Worm (Caenorhabditis elegans) whole organism, L1 larva: ENCODE data around the gene T05C1.5.

ENCODE experiments used
- C04F5.9 ChIP-seq: sonication (generic microtip); optimal IDR thresholded peaks from 2 replicates; lab custom pipeline; 2016; ENCODE audit warnings: missing genetic modification characterization, missing compliant biosample characterization
- Y116A8C.19 ChIP-seq: sonication (generic microtip); optimal IDR thresholded peaks from 2 replicates; lab custom pipeline; 2016; ENCODE audit warnings: missing compliant biosample characterization, missing genetic modification characterization, borderline replicate concordance
- blmp-1 ChIP-seq: fragments of 150-350 bp; optimal IDR thresholded peaks from 2 replicates; lab custom pipeline; 2014; ENCODE audit warnings: missing biosample characterization, missing genetic modification characterization
- ceh-63 ChIP-seq: fragments of 200-800 bp; sonication (Bioruptor generic); optimal IDR thresholded peaks from 2 replicates; lab custom pipeline; 2018; ENCODE audit warnings: mild to moderate bottlenecking, missing genetic modification characterization, missing compliant biosample characterization
- ceh-88 ChIP-seq: fragments of 200-800 bp; sonication (Bioruptor generic); IDR thresholded peaks from 2 replicates; pipeline ENCODE4 v1.3.6; 2022; ENCODE audit warnings: missing genetic modification characterization, missing compliant biosample characterization
- dsc-1 ChIP-seq: sonication (generic microtip); optimal IDR thresholded peaks from 2 replicates; lab custom pipeline; 2016; ENCODE audit warnings: mild to moderate bottlenecking, missing genetic modification characterization, missing compliant biosample characterization
- elt-2 ChIP-seq: sonication (generic microtip); optimal IDR thresholded peaks from 2 replicates; lab custom pipeline; 2016; ENCODE audit warnings: missing genetic modification characterization, mild to moderate bottlenecking, inconsistent platforms, missing compliant biosample characterization, missing genetic modification reagents
- elt-3 ChIP-seq, 6 experiments: fragments of 150-350 bp in 1 of 6; sonication (generic microtip); optimal IDR thresholded peaks; 2 replicates each; lab custom pipeline; 2017 to 2018; ENCODE audit warnings: missing biosample characterization in 6 of 6, missing genetic modification characterization in 6 of 6, inconsistent platforms in 1 of 6
- fkh-10 ChIP-seq: sonication (generic microtip); optimal IDR thresholded peaks from 2 replicates; lab custom pipeline; 2017; ENCODE audit warnings: missing biosample characterization, missing genetic modification reagents, missing genetic modification characterization
- fkh-8 ChIP-seq: sonication (generic microtip); optimal IDR thresholded peaks from 2 replicates; lab custom pipeline; 2016; ENCODE audit warnings: mild to moderate bottlenecking, missing genetic modification characterization, missing compliant biosample characterization
- grh-1 ChIP-seq: fragments of 200-800 bp; sonication (Bioruptor generic); IDR thresholded peaks from 2 replicates; pipeline ENCODE4 v1.3.6; 2022; ENCODE audit warnings: missing genetic modification reagents, missing genetic modification characterization, missing compliant biosample characterization
- hlh-17 ChIP-seq: fragments of 200-800 bp; sonication (Bioruptor generic); optimal IDR thresholded peaks from 2 replicates; lab custom pipeline; 2018; ENCODE audit warnings: missing genetic modification characterization, mild to moderate bottlenecking, missing compliant biosample characterization, moderate library complexity, borderline replicate concordance
- hpl-2 ChIP-seq: fragments of 150-350 bp; optimal IDR thresholded peaks from 2 replicates; lab custom pipeline; 2014; ENCODE audit warnings: missing biosample characterization, missing genetic modification reagents, missing genetic modification characterization
- irx-1 ChIP-seq: sonication (generic microtip); optimal IDR thresholded peaks from 2 replicates; lab custom pipeline; 2016; ENCODE audit warnings: missing genetic modification characterization, missing compliant biosample characterization
- jun-1 ChIP-seq: fragments of 150-350 bp; optimal IDR thresholded peaks from 2 replicates; lab custom pipeline; 2014; ENCODE audit warnings: missing biosample characterization, missing genetic modification reagents, missing genetic modification characterization
- lin-39 ChIP-seq: fragments of 150-350 bp; optimal IDR thresholded peaks from 2 replicates; lab custom pipeline; 2014; ENCODE audit warnings: missing biosample characterization, missing genetic modification reagents, missing genetic modification characterization
- mdl-1 ChIP-seq, 2 experiments: fragments of 150-350 bp; optimal IDR thresholded peaks; 2 replicates each; lab custom pipeline; 2014 to 2017; ENCODE audit warnings: missing biosample characterization in 2 of 2, missing genetic modification characterization in 2 of 2, inconsistent platforms in 1 of 2
- nhr-12 ChIP-seq: sonication (generic microtip); optimal IDR thresholded peaks from 2 replicates; lab custom pipeline; 2017; ENCODE audit warnings: missing biosample characterization, missing genetic modification characterization
- nhr-20 ChIP-seq: sonication (generic microtip); optimal IDR thresholded peaks from 2 replicates; lab custom pipeline; 2016; ENCODE audit warnings: mild to moderate bottlenecking, missing genetic modification characterization, missing compliant biosample characterization
- nhr-237 ChIP-seq: fragments of 150-350 bp; optimal IDR thresholded peaks from 2 replicates; lab custom pipeline; 2014; ENCODE audit warnings: missing biosample characterization, missing genetic modification characterization
- nhr-76 ChIP-seq: sonication (generic microtip); optimal IDR thresholded peaks from 2 replicates; lab custom pipeline; 2017; ENCODE audit warnings: missing biosample characterization, missing genetic modification characterization
- nhr-84 ChIP-seq: sonication (generic microtip); optimal IDR thresholded peaks from 2 replicates; lab custom pipeline; 2017; ENCODE audit warnings: missing biosample characterization, missing genetic modification characterization
- nhr-85 ChIP-seq: sonication (generic microtip); peaks from one replicate; lab custom pipeline; 2016; ENCODE audit warnings: missing genetic modification characterization, inconsistent platforms, missing compliant biosample characterization
- nhr-90 ChIP-seq: sonication (generic microtip); optimal IDR thresholded peaks from 2 replicates; lab custom pipeline; 2016; ENCODE audit warnings: mild to moderate bottlenecking, missing genetic modification characterization, missing compliant biosample characterization; ENCODE audit not compliant: poor library complexity
- pax-3 ChIP-seq: fragments of 200-800 bp; sonication (Bioruptor generic); optimal IDR thresholded peaks from 2 replicates; lab custom pipeline; 2018; ENCODE audit warnings: mild to moderate bottlenecking, missing genetic modification characterization, moderate library complexity, missing compliant biosample characterization
- rnt-1 ChIP-seq: sonication (generic microtip); optimal IDR thresholded peaks from 2 replicates; lab custom pipeline; 2016; ENCODE audit warnings: mild to moderate bottlenecking, missing genetic modification characterization, moderate library complexity, missing compliant biosample characterization
- snu-23 ChIP-seq: sonication (generic microtip); optimal IDR thresholded peaks from 2 replicates; lab custom pipeline; 2016; ENCODE audit warnings: missing genetic modification characterization, missing compliant biosample characterization
- sox-4 ChIP-seq: sonication (generic microtip); optimal IDR thresholded peaks from 2 replicates; lab custom pipeline; 2016; ENCODE audit warnings: missing genetic modification characterization, missing compliant biosample characterization
- zag-1 ChIP-seq: fragments of 150-350 bp; optimal IDR thresholded peaks from 2 replicates; lab custom pipeline; 2014; ENCODE audit warnings: missing biosample characterization, missing genetic modification characterization
- zip-4 ChIP-seq: fragments of 200-800 bp; sonication (Bioruptor generic); optimal IDR thresholded peaks from 2 replicates; lab custom pipeline; 2018; ENCODE audit warnings: mild to moderate bottlenecking, missing genetic modification characterization, moderate library complexity, missing compliant biosample characterization
- ztf-11 ChIP-seq, 2 experiments: sonication (generic microtip); optimal IDR thresholded peaks; 2 replicates each; lab custom pipeline; 2016 to 2017; ENCODE audit warnings: missing genetic modification characterization in 2 of 2, missing biosample characterization in 1 of 2, missing compliant biosample characterization in 1 of 2
- ztf-4 ChIP-seq: fragments of 150-350 bp; optimal IDR thresholded peaks from 2 replicates; lab custom pipeline; 2014; ENCODE audit warnings: missing biosample characterization, missing genetic modification characterization

Gene T05C1.5

DNA sequence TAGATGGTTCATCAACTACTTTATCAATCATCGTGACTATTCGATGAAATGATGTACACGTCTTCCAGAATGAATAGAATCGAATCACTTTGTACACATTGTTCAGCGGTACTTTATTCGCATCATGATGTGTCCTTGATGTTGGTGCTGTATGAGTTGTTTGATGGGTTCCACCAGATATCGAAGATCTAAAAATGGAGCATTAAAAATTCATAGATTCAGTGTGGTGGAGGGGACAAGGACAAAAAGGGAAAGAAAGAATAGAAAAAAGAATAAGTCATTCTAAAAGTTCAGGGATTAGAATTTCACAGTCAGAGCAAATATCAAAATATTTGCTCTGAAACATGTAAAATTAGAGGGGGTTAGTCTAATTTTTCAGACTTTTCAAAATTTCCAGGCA is 45.8 kb downstream of the T05C1.5 start:
- no peak for TF ChIP-seq sox-4
- TF ChIP-seq nhr-76 (tag; lab: Kevin White, UChicago): no peak
- no peak for TF ChIP-seq nhr-237 (tag; lab: Kevin White, UChicago)
- no peak for TF ChIP-seq pax-3 (tag; lab: Kevin White, UChicago)
- TF ChIP-seq zag-1 (tag; lab: Kevin White, UChicago): no peak
- no peak for TF ChIP-seq dsc-1
- no peak for TF ChIP-seq fkh-10 (GFP tag; lab: Kevin White, UChicago)
- TF ChIP-seq blmp-1 (tag; lab: Kevin White, UChicago): no peak
- no peak for TF ChIP-seq zip-4 (GFP tag; lab: Kevin White, UChicago)
- TF ChIP-seq jun-1 (tag; lab: Kevin White, UChicago): no peak
- TF ChIP-seq ztf-11 (tag; optimal IDR thresholded peaks at IDR 0.05; lab: Kevin White, UChicago): no peak
- no peak for TF ChIP-seq fkh-8
- no peak for TF ChIP-seq nhr-85 (tag; lab: Kevin White, UChicago)
- TF ChIP-seq grh-1 (GFP tag; lab: Robert Waterston, UW): no peak
- no peak for TF ChIP-seq nhr-12 (tag; lab: Kevin White, UChicago)
- no peak for TF ChIP-seq nhr-90
- TF ChIP-seq ztf-4: no peak
- no peak for TF ChIP-seq ceh-63 (GFP tag; lab: Kevin White, UChicago)
- no peak for TF ChIP-seq rnt-1 (tag; lab: Kevin White, UChicago)

DNA sequence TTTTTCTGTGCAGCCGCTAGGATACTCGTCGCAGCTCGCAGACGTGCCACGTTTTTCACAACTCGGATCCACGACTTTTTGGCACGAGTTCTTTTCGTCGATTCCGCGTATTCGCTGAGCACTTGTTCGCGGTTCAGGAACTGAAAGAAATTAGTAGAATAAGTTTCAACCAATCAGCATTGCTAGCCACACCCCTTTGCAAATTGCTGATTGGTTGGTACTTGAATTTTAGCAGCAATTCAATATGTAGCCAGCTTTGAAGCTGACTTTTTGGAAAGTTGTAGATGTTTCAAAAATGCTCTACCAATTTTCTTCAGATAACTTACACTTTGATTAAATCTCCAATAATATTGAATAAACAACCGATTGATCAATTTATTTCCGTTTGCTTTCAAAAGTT is 49.4 kb downstream of the T05C1.5 start:
- TF ChIP-seq C04F5.9 (tag; lab: Kevin White, UChicago) (no peak), hlh-17 (GFP tag; lab: Kevin White, UChicago) (no peak), snu-23 (GFP tag; lab: Kevin White, UChicago) (no peak), hpl-2 (GFP tag; lab: Kevin White, UChicago) (no peak), mdl-1 (tag; optimal IDR thresholded peaks at IDR 0.05; lab: Kevin White, UChicago) (no peak), irx-1 (tag; lab: Kevin White, UChicago) (no peak), elt-2 (no peak), lin-39 (tag; lab: Kevin White, UChicago) (no peak), nhr-20 (tag; lab: Kevin White, UChicago) (no peak), ceh-63 (GFP tag; lab: Kevin White, UChicago) (no peak), Y116A8C.19 (tag; lab: Kevin White, UChicago) (no peak), elt-3 (tag; optimal IDR thresholded peaks at IDR 0.05; lab: Kevin White, UChicago) (no peak), ztf-4 (no peak), nhr-84 (tag; lab: Kevin White, UChicago) (no peak), nhr-90 (no peak), ceh-88 (GFP tag; lab: Robert Waterston, UW) (no peak), nhr-237 (tag; lab: Kevin White, UChicago) (no peak)
